Fruit fly (Drosophila melanogaster): ENCODE measurements around the gene CG18249.
A peak's percentile ranks its signal among the peaks of the same experiment; 100 is the strongest.

CG18249 gene

dm6 chr3R:8183502-8183901 lies 36.4 kb upstream of the CG18249 start:
- TF ChIP-seq EcR (GFP tag; optimal IDR thresholded peaks at IDR 0.05) (no peak), CG10348 (GFP tag; IDR thresholded peaks at IDR 0.05) (no peak), CG17806 (tag; optimal IDR thresholded peaks at IDR 0.05) (no peak), Ets98B (GFP tag; IDR thresholded peaks at IDR 0.05) (no peak), CG8159 (tag; optimal IDR thresholded peaks at IDR 0.05) (no peak), Pif1A (GFP tag; optimal IDR thresholded peaks at IDR 0.05) (no peak), D1 (tag; optimal IDR thresholded peaks at IDR 0.05) (no peak), Pif1B (GFP tag; optimal IDR thresholded peaks at IDR 0.05) (no peak), CG13204 (GFP tag; optimal IDR thresholded peaks at IDR 0.05) (no peak), fd96Ca (GFP tag; IDR thresholded peaks at IDR 0.05) (no peak), CG9948 (tag; optimal IDR thresholded peaks at IDR 0.05) (no peak), CG12605 (GFP tag; IDR thresholded peaks at IDR 0.05) (no peak), CG14655 (GFP tag; optimal IDR thresholded peaks at IDR 0.05) (no peak), CG32121 (GFP tag; IDR thresholded peaks at IDR 0.05) (no peak), CG34367 (tag; optimal IDR thresholded peaks at IDR 0.05) (no peak), CG4496 (GFP tag; IDR thresholded peaks at IDR 0.05) (no peak), CG15710 (tag; optimal IDR thresholded peaks at IDR 0.05) (no peak), rn (GFP tag; IDR thresholded peaks at IDR 0.05) (no peak), CG8301 (tag; optimal IDR thresholded peaks at IDR 0.05) (no peak)

dm6 chr3R:8187446-8188133 lies 32.4 kb upstream of the CG18249 start:
- TF ChIP-seq rn (GFP tag; IDR thresholded peaks at IDR 0.05) (no peak), fd96Ca (GFP tag; IDR thresholded peaks at IDR 0.05) (0 out of 3 replicates have a peak, but pooled peaks have one; percentile 9), CG8159 (tag; optimal IDR thresholded peaks at IDR 0.05) (peak; percentile 27), CG17806 (tag; optimal IDR thresholded peaks at IDR 0.05) (peak; percentile 7), CG13204 (GFP tag; optimal IDR thresholded peaks at IDR 0.05) (no peak), CG14655 (GFP tag; optimal IDR thresholded peaks at IDR 0.05) (no peak), CG32121 (GFP tag; IDR thresholded peaks at IDR 0.05) (no peak), CG8301 (tag; optimal IDR thresholded peaks at IDR 0.05) (no peak), Ets98B (GFP tag; IDR thresholded peaks at IDR 0.05) (no peak)

dm6 chr3R:8189473-8189872 lies 30.5 kb upstream of the CG18249 start:
- TF ChIP-seq EcR (GFP tag; optimal IDR thresholded peaks at IDR 0.05) (no peak), D1 (tag; optimal IDR thresholded peaks at IDR 0.05) (no peak), rn (GFP tag; IDR thresholded peaks at IDR 0.05) (no peak), CG15710 (tag; optimal IDR thresholded peaks at IDR 0.05) (no peak), CG12605 (GFP tag; IDR thresholded peaks at IDR 0.05) (no peak), Snoo (tag; optimal IDR thresholded peaks at IDR 0.05) (no peak), CG13204 (GFP tag; optimal IDR thresholded peaks at IDR 0.05) (no peak)

dm6 chr3R:8190866-8191265 lies 29.1 kb upstream of the CG18249 start:
- 0 out of 2 replicates have a peak, but pooled peaks have one; percentile 30 for TF ChIP-seq CG32121 (GFP tag; IDR thresholded peaks at IDR 0.05)
- no peak for TF ChIP-seq CG10348 (GFP tag; IDR thresholded peaks at IDR 0.05)
- TF ChIP-seq CG14655 (GFP tag; optimal IDR thresholded peaks at IDR 0.05) = no peak
- no peak for TF ChIP-seq CG8159 (tag; optimal IDR thresholded peaks at IDR 0.05)
- 0 out of 3 replicates have a peak, but pooled peaks have one; percentile 24 for TF ChIP-seq fd96Ca (GFP tag; IDR thresholded peaks at IDR 0.05)
- TF ChIP-seq CG17806 (tag; optimal IDR thresholded peaks at IDR 0.05) = no peak
- no peak for TF ChIP-seq gl (tag; optimal IDR thresholded peaks at IDR 0.05)

dm6 chr3R:8192261-8192917 lies 27.6 kb upstream of the CG18249 start:
- TF ChIP-seq CG8301 (tag; optimal IDR thresholded peaks at IDR 0.05) = no peak
- TF ChIP-seq CG15710 (tag; optimal IDR thresholded peaks at IDR 0.05) = no peak
- TF ChIP-seq CG34367 (tag; optimal IDR thresholded peaks at IDR 0.05) = no peak
- no peak for TF ChIP-seq Pif1A (GFP tag; optimal IDR thresholded peaks at IDR 0.05)
- TF ChIP-seq D1 (tag; optimal IDR thresholded peaks at IDR 0.05) = no peak
- no peak for TF ChIP-seq Snoo (tag; optimal IDR thresholded peaks at IDR 0.05)
- no peak for TF ChIP-seq EcR (GFP tag; optimal IDR thresholded peaks at IDR 0.05)
- TF ChIP-seq Ets98B (GFP tag; IDR thresholded peaks at IDR 0.05) = no peak
- TF ChIP-seq CG32121 (GFP tag; IDR thresholded peaks at IDR 0.05) = no peak
- no peak for TF ChIP-seq CG17806 (tag; optimal IDR thresholded peaks at IDR 0.05)

dm6 chr3R:8193120-8193519 lies 26.8 kb upstream of the CG18249 start:
- TF ChIP-seq rn (GFP tag; IDR thresholded peaks at IDR 0.05) = no peak
- no peak for TF ChIP-seq EcR (GFP tag; optimal IDR thresholded peaks at IDR 0.05)
- TF ChIP-seq Pif1A (GFP tag; optimal IDR thresholded peaks at IDR 0.05) = no peak
- TF ChIP-seq fd96Ca (GFP tag; IDR thresholded peaks at IDR 0.05) = no peak
- no peak for TF ChIP-seq gl (tag; optimal IDR thresholded peaks at IDR 0.05)
- TF ChIP-seq CG17806 (tag; optimal IDR thresholded peaks at IDR 0.05) = no peak
- no peak for TF ChIP-seq D1 (tag; optimal IDR thresholded peaks at IDR 0.05)
- TF ChIP-seq CG13204 (GFP tag; optimal IDR thresholded peaks at IDR 0.05) = no peak
- TF ChIP-seq CG14655 (GFP tag; optimal IDR thresholded peaks at IDR 0.05) = no peak
- TF ChIP-seq CG8159 (tag; optimal IDR thresholded peaks at IDR 0.05) = no peak

Measured in whole organism, pupa.